Worm (Caenorhabditis elegans): ENCODE measurements around the gene K09C4.5.
A peak's percentile ranks its signal among the peaks of the same experiment; 100 is the strongest.

Gene K09C4.5

DNA sequence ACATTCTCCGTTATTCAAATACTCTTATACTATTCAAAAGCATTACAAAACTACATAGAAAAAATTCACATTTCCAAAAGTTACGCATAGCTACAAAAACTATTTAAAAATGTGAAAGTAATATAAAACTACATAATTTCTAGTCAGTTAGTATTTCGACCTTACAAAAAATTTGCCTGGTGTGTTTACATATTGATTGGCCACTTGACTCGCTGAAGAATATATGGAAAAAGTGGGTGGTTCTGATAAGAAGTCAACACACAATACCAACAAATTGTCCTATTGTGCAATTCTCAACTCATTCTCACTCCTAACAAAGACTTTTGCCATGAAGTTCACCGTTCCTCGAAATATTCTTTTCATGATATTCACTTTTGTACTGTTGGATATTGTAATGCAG lies 16.2 kb downstream of the K09C4.5 start, which contains the start of gene K09C4.1:
Gene K09C4.1, plus strand, starts transcription at position 301 of the 400 bp plus-strand sequence.
- TF ChIP-seq mab-5 (tag; optimal IDR thresholded peaks at IDR 0.05) (no peak), unc-62 (GFP tag; optimal IDR thresholded peaks at IDR 0.05) (no peak), F13H6.1 (tag; optimal IDR thresholded peaks at IDR 0.05) (no peak)

DNA sequence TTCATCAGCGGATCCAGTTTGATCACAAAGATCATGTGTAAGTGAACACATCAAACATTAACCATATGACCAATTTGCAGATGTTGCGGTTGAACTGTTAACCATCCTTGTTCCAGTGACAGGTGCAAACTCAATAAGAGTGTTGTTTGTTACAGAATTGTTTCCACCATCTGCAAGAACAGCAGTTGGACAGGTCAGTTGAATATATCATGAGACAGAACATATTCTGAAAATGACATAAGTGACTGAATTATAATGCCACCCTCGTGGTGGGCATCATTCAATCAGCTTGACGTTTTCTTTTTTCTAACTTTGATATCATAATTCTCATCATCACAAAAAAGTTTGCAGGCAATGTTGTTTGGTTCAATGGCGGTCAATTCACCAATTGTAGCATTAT lies 18.2 kb downstream of the K09C4.5 start:
- TF ChIP-seq nhr-237 (tag; optimal IDR thresholded peaks at IDR 0.05), result no peak
- no peak for TF ChIP-seq mdl-1 (tag; optimal IDR thresholded peaks at IDR 0.05)
- no peak for TF ChIP-seq lin-39 (tag; optimal IDR thresholded peaks at IDR 0.05)
- no peak for TF ChIP-seq ztf-11 (tag; optimal IDR thresholded peaks at IDR 0.05)
- no peak for TF ChIP-seq skn-1 (tag; optimal IDR thresholded peaks at IDR 0.05)
- TF ChIP-seq nhr-11 (tag; optimal IDR thresholded peaks at IDR 0.05), result no peak
- TF ChIP-seq mbf-1 (tag; optimal IDR thresholded peaks at IDR 0.05), result no peak
- no peak for TF ChIP-seq lin-11 (tag; optimal IDR thresholded peaks at IDR 0.05)
- no peak for TF ChIP-seq F13H6.1 (tag; optimal IDR thresholded peaks at IDR 0.05)
- TF ChIP-seq unc-62 (GFP tag; optimal IDR thresholded peaks at IDR 0.05), result no peak

DNA sequence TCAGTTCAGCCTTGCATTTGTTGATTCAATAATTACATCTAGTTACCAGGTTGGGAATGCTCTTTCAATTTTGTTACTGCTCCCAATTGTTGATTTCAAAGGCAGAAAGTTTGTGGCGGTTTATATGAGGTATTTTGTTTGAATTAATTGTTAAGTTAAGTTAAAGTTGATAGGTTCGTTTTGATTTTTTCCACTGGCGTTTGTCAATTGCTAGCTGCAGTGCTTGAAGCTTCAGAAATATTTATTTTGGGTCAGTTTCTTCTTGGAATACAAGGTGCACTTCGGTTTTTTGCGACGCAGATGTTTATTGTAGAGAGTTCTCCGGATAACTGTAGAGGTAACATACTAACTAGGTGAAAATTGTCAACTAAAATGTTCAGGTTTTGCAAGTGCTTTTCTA lies 19.3 kb downstream of the K09C4.5 start, which contains the start of gene F11D5.5:
Gene F11D5.5, plus strand, starts transcription at position 301 of the 400 bp plus-strand sequence.
- TF ChIP-seq R02D3.7 (tag; optimal IDR thresholded peaks at IDR 0.05) (no peak), gmeb-1 (tag; optimal IDR thresholded peaks at IDR 0.05) (no peak), ceh-82 (tag; optimal IDR thresholded peaks at IDR 0.05) (no peak), nhr-11 (tag; optimal IDR thresholded peaks at IDR 0.05) (no peak), ztf-11 (tag; optimal IDR thresholded peaks at IDR 0.05) (no peak), unc-62 (GFP tag; optimal IDR thresholded peaks at IDR 0.05) (no peak), egl-27 (tag; optimal IDR thresholded peaks at IDR 0.05) (no peak), sem-4 (tag; optimal IDR thresholded peaks at IDR 0.05) (no peak), mbf-1 (tag; optimal IDR thresholded peaks at IDR 0.05) (no peak), dmd-4 (tag; optimal IDR thresholded peaks at IDR 0.05) (no peak), sma-3 (GFP tag; optimal IDR thresholded peaks at IDR 0.05) (no peak), elt-3 (tag; optimal IDR thresholded peaks at IDR 0.05) (no peak), crh-2 (tag; optimal IDR thresholded peaks at IDR 0.05) (no peak)

DNA sequence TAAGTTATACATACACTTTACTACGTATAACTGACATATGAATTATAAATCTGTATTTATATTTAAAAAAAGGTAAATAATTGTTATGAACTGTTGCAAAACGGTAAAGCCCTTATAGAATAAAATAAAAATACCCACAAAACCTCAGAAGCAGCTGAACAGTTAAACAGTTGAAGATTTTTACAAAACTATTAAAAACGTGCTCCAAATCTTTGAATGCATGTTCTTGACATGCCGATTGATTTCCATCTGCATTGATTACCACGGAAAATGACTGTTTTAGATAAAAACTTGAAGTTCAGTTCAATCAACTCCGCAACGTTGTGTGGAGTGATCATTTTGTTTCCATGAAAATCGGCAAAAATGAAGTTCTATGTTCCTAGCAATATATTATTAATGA lies 21.6 kb downstream of the K09C4.5 start, which contains the start of gene F11D5.7:
Gene F11D5.7, plus strand, starts transcription at position 301 of the 400 bp plus-strand sequence.
- TF ChIP-seq lin-11 (tag; optimal IDR thresholded peaks at IDR 0.05) (no peak), ceh-16 (tag; optimal IDR thresholded peaks at IDR 0.05) (no peak), unc-62 (GFP tag; optimal IDR thresholded peaks at IDR 0.05) (no peak), sma-3 (GFP tag; optimal IDR thresholded peaks at IDR 0.05) (no peak), aly-2 (tag; optimal IDR thresholded peaks at IDR 0.05) (no peak), mab-5 (tag; optimal IDR thresholded peaks at IDR 0.05) (no peak), ama-1 (optimal IDR thresholded peaks at IDR 0.05) (no peak), egl-27 (tag; optimal IDR thresholded peaks at IDR 0.05) (no peak), elt-3 (tag; optimal IDR thresholded peaks at IDR 0.05) (no peak), gmeb-1 (tag; optimal IDR thresholded peaks at IDR 0.05) (no peak), Y55F3AM.14 (GFP tag; optimal IDR thresholded peaks at IDR 0.05) (no peak), ceh-82 (tag; optimal IDR thresholded peaks at IDR 0.05) (no peak), nhr-129 (tag; optimal IDR thresholded peaks at IDR 0.05) (no peak), unc-39 (tag; optimal IDR thresholded peaks at IDR 0.05) (no peak), snpc-4 (tag; optimal IDR thresholded peaks at IDR 0.05) (no peak), lsy-2 (tag; optimal IDR thresholded peaks at IDR 0.05) (no peak), nhr-21 (tag; optimal IDR thresholded peaks at IDR 0.05) (no peak), lin-39 (tag; optimal IDR thresholded peaks at IDR 0.05) (no peak)

DNA sequence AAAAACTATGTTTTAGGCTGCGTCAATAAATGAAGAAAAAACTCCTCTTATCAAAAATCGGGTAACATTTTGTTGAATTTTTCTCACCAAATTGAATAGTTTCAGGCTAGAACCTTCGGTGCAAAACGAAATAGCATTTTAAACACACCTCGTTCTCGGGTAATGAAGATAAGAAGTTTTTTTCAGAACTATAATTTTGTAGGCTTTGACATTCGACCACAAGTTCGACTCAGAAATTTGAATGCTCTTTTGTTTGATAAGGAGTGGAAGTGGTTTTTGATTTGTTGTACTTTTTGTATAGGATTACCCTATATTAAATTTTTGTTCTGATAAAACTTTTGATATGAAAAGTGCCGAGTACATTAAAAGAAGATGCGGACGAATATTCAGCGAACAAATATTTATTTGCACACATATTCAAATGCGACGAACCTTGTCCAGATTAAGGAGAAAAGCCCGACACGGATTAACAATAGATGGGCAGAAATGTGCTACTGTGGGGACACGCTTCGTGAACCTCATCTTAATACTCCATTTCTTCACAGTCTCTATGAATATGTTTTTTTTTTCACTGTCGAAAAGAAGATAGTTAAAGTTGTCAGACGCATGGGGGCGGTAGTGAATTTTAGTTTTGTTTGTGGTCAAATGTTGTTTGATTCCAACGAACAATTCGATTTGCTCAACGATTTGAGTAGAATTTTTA lies 24.3 kb downstream of the K09C4.5 start:
- TF ChIP-seq crh-2 (tag; optimal IDR thresholded peaks at IDR 0.05), result no peak
- TF ChIP-seq skn-1 (tag; optimal IDR thresholded peaks at IDR 0.05), result no peak
- TF ChIP-seq nhr-6 (tag; optimal IDR thresholded peaks at IDR 0.05), result no peak
- no peak for TF ChIP-seq aly-2 (tag; optimal IDR thresholded peaks at IDR 0.05)
- no peak for TF ChIP-seq lin-39 (tag; optimal IDR thresholded peaks at IDR 0.05)
- TF ChIP-seq unc-62 (GFP tag; optimal IDR thresholded peaks at IDR 0.05), result no peak
- peak; percentile 75 for TF ChIP-seq fos-1 (tag; optimal IDR thresholded peaks at IDR 0.05)
- no peak for TF ChIP-seq mab-5 (tag; optimal IDR thresholded peaks at IDR 0.05)
- peak; percentile 30 for TF ChIP-seq sma-9 (GFP tag; optimal IDR thresholded peaks at IDR 0.05)
- no peak for TF ChIP-seq sma-9 (tag; optimal IDR thresholded peaks at IDR 0.05)
- no peak for TF ChIP-seq nhr-23 (tag; optimal IDR thresholded peaks at IDR 0.05)
- no peak for TF ChIP-seq nhr-10 (tag; optimal IDR thresholded peaks at IDR 0.05)

All from whole organism, L2 larva.